Worm (Caenorhabditis elegans) whole organism, midembryonic: ENCODE data around the gene Y62H9A.1.

Source experiments
- T22C8.4 ChIP-seq: fragments of 200-800 bp; sonication (Bioruptor generic); IDR thresholded peaks from 2 replicates; pipeline ENCODE4 v1.3.6; 2022; ENCODE audit warnings: missing genetic modification characterization, missing compliant biosample characterization
- flt-1 ChIP-seq: fragments of 200-800 bp; sonication (Bioruptor generic); IDR thresholded peaks from 2 replicates; pipeline ENCODE4 v1.3.6; 2022; ENCODE audit warnings: missing genetic modification characterization, missing compliant biosample characterization
- klf-2 ChIP-seq: fragments of 200-800 bp; sonication (Bioruptor generic); conservative IDR thresholded peaks from 2 replicates; pipeline ENCODE4 v1.3.6; 2022; ENCODE audit warnings: missing genetic modification reagents, missing genetic modification characterization, missing compliant biosample characterization
- ref-1 ChIP-seq: fragments of 200-800 bp; sonication (Bioruptor generic); conservative IDR thresholded peaks from 2 replicates; pipeline ENCODE4 v1.3.6; 2022; ENCODE audit warnings: missing genetic modification reagents, missing genetic modification characterization, missing compliant biosample characterization
- tab-1 ChIP-seq: fragments of 200-800 bp; sonication (Bioruptor generic); IDR thresholded peaks from 2 replicates; pipeline ENCODE4 v1.3.6; 2022; ENCODE audit warnings: missing genetic modification characterization, missing compliant biosample characterization
- ztf-23 ChIP-seq: fragments of 200-800 bp; sonication (Bioruptor generic); IDR thresholded peaks from 2 replicates; pipeline ENCODE4 v1.3.6; 2022; ENCODE audit warnings: missing genetic modification reagents, missing genetic modification characterization, missing compliant biosample characterization
- ztf-29 ChIP-seq: fragments of 200-800 bp; sonication (Bioruptor generic); IDR thresholded peaks from 2 replicates; pipeline ENCODE4 v1.3.6; 2022; ENCODE audit warnings: missing genetic modification reagents, missing genetic modification characterization, missing compliant biosample characterization

DNA sequence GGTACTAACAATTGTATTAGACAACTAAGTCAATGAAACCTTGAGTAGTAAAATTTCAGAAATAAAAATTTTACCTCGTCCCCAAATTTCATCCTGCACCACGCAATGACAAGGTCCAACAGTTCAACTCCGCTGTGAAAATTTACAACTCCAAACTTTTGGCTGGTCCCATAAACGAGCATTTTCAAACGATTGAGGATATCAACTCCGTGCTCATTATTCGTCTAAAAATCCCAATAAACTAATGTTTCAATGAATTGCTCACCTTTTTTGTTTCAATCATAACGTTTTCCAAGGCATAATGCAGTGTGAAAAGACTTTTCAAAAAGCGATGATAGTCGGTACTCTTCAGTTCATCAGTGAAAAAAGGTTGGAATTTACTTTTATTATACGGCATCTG, 31.3 kb downstream of the Y62H9A.1 start:
- TF ChIP-seq ztf-23 (GFP tag; lab: Robert Waterston, UW) = no peak
- no peak for TF ChIP-seq klf-2
- no peak for TF ChIP-seq tab-1
- TF ChIP-seq flt-1 (GFP tag; lab: Robert Waterston, UW) = no peak
- TF ChIP-seq T22C8.4 (GFP tag; lab: Robert Waterston, UW) = no peak
- TF ChIP-seq ztf-29 (GFP tag; lab: Robert Waterston, UW) = no peak
- no peak for TF ChIP-seq ref-1 (GFP tag; lab: Robert Waterston, UW)
